Fruit fly (Drosophila melanogaster): ENCODE results near the gene CG4611.
A peak's percentile ranks its signal among the peaks of the same experiment; 100 is the strongest.

- no peak for TF ChIP-seq CG4496 (GFP tag; IDR thresholded peaks at IDR 0.05)
- 0 out of 2 replicates have a peak, but pooled peaks have one; percentile 12 for TF ChIP-seq CG12605 (GFP tag; IDR thresholded peaks at IDR 0.05)
- TF ChIP-seq CG9948 (tag; optimal IDR thresholded peaks at IDR 0.05), result no peak
- TF ChIP-seq CG15710 (tag; optimal IDR thresholded peaks at IDR 0.05), result no peak
- TF ChIP-seq rn (GFP tag; IDR thresholded peaks at IDR 0.05), result no peak
- TF ChIP-seq gl (tag; optimal IDR thresholded peaks at IDR 0.05), result peak; percentile 33
- no peak for TF ChIP-seq Pif1A (GFP tag; optimal IDR thresholded peaks at IDR 0.05)
Measured at dm6 chr3L:5133704-5134430, 2.3 kb upstream of the CG4611 start, which contains the start of gene Yod1.

Data from whole organism, pupa.